Worm (Caenorhabditis elegans) whole organism, midembryonic: Measurements from ENCODE around the gene sulp-4.

Source experiments
- T22C8.4 ChIP-seq: fragments of 200-800 bp; sonication (Bioruptor generic); IDR thresholded peaks from 2 replicates; pipeline ENCODE4 v1.3.6; 2022; ENCODE audit warnings: missing genetic modification characterization, missing compliant biosample characterization
- cog-1 ChIP-seq: sonication (generic microtip); optimal IDR thresholded peaks from 2 replicates; lab custom pipeline; 2016; ENCODE audit warnings: missing genetic modification characterization, missing compliant biosample characterization
- flt-1 ChIP-seq: fragments of 200-800 bp; sonication (Bioruptor generic); IDR thresholded peaks from 2 replicates; pipeline ENCODE4 v1.3.6; 2022; ENCODE audit warnings: missing genetic modification characterization, missing compliant biosample characterization
- klf-2 ChIP-seq: fragments of 200-800 bp; sonication (Bioruptor generic); conservative IDR thresholded peaks from 2 replicates; pipeline ENCODE4 v1.3.6; 2022; ENCODE audit warnings: missing genetic modification reagents, missing genetic modification characterization, missing compliant biosample characterization
- med-1 ChIP-seq: sonication (generic microtip); optimal IDR thresholded peaks from 2 replicates; lab custom pipeline; 2017; ENCODE audit warnings: missing genetic modification characterization, mild to moderate bottlenecking, missing compliant biosample characterization, antibody characterized with exemption, missing genetic modification reagents; ENCODE audit not compliant: insufficient read depth
- ref-1 ChIP-seq: fragments of 200-800 bp; sonication (Bioruptor generic); conservative IDR thresholded peaks from 2 replicates; pipeline ENCODE4 v1.3.6; 2022; ENCODE audit warnings: missing genetic modification reagents, missing genetic modification characterization, missing compliant biosample characterization
- tab-1 ChIP-seq: fragments of 200-800 bp; sonication (Bioruptor generic); IDR thresholded peaks from 2 replicates; pipeline ENCODE4 v1.3.6; 2022; ENCODE audit warnings: missing genetic modification characterization, missing compliant biosample characterization
- ztf-23 ChIP-seq: fragments of 200-800 bp; sonication (Bioruptor generic); IDR thresholded peaks from 2 replicates; pipeline ENCODE4 v1.3.6; 2022; ENCODE audit warnings: missing genetic modification reagents, missing genetic modification characterization, missing compliant biosample characterization
- ztf-29 ChIP-seq: fragments of 200-800 bp; sonication (Bioruptor generic); IDR thresholded peaks from 2 replicates; pipeline ENCODE4 v1.3.6; 2022; ENCODE audit warnings: missing genetic modification reagents, missing genetic modification characterization, missing compliant biosample characterization

sulp-4 gene

ce11 chrV:11921689-11922517 is 46.7 kb downstream of the sulp-4 start:
- no peak for TF ChIP-seq ztf-29
- TF ChIP-seq flt-1 (GFP tag; lab: Robert Waterston, UW) = no peak
- TF ChIP-seq ref-1 (GFP tag; lab: Robert Waterston, UW) = no peak
- TF ChIP-seq tab-1 (GFP tag; lab: Robert Waterston, UW) = no peak
- no peak for TF ChIP-seq T22C8.4 (GFP tag; lab: Robert Waterston, UW)
- no peak for TF ChIP-seq med-1
- no peak for TF ChIP-seq klf-2 (GFP tag; lab: Robert Waterston, UW)
- TF ChIP-seq ztf-23 (GFP tag; lab: Robert Waterston, UW) = no peak
- no peak for TF ChIP-seq cog-1

- no peak for TF ChIP-seq med-1
- no peak for TF ChIP-seq ref-1 (GFP tag; lab: Robert Waterston, UW)
- no peak for TF ChIP-seq T22C8.4 (GFP tag; lab: Robert Waterston, UW)
- TF ChIP-seq ztf-23 (GFP tag; lab: Robert Waterston, UW) = no peak
- TF ChIP-seq ztf-29 = no peak
- TF ChIP-seq cog-1 = no peak
These were observed 52.2 kb downstream of the sulp-4 start, which contains the start of gene osm-6 for ce11 chrV:11927346-11927745. TSS of gene osm-6 (minus strand) at chrV:11927446.
